Worm (Caenorhabditis elegans): ENCODE measurements around the gene Y105C5A.508.

- TF ChIP-seq ZK546.5 (tag; optimal IDR thresholded peaks at IDR 0.05) (no peak), fkh-10 (GFP tag; optimal IDR thresholded peaks at IDR 0.05) (no peak), nhr-11 (tag; optimal IDR thresholded peaks at IDR 0.05) (no peak), egl-27 (tag; optimal IDR thresholded peaks at IDR 0.05) (no peak), elt-1 (tag; optimal IDR thresholded peaks at IDR 0.05) (no peak), ztf-11 (tag; optimal IDR thresholded peaks at IDR 0.05) (no peak), unc-39 (tag; optimal IDR thresholded peaks at IDR 0.05) (no peak), elt-3 (tag; optimal IDR thresholded peaks at IDR 0.05) (no peak), zag-1 (tag; optimal IDR thresholded peaks at IDR 0.05) (no peak), unc-62 (GFP tag; optimal IDR thresholded peaks at IDR 0.05) (no peak), snpc-4 (tag; optimal IDR thresholded peaks at IDR 0.05) (no peak), mdl-1 (tag; optimal IDR thresholded peaks at IDR 0.05) (no peak), ztf-4 (tag; optimal IDR thresholded peaks at IDR 0.05) (no peak), pha-4 (tag; optimal IDR thresholded peaks at IDR 0.05) (no peak)
Measured at ce11 chrIV:15631217-15631616, 47.5 kb downstream of the Y105C5A.508 start, which contains the start of gene Y105C5A.9.
